Fruit fly (Drosophila melanogaster) whole organism, wandering third instar larva: ENCODE results near the gene Kyat.

ENCODE experiments used
- Dif ChIP-seq: fragments of 200-275, 200-300 bp; sonication (Bioruptor generic); optimal IDR thresholded peaks from 2 replicates; lab custom pipeline; 2018; ENCODE audit warnings: missing biosample characterization, missing genetic modification characterization; ENCODE audit not compliant: partially characterized antibody
- Hr78 ChIP-seq: fragments of >200 bp; optimal IDR thresholded peaks from 2 replicates; lab custom pipeline; 2017; ENCODE audit warnings: missing biosample characterization, missing genetic modification characterization
- pan ChIP-seq: fragments of >200 bp; optimal IDR thresholded peaks from 2 replicates; lab custom pipeline; 2017
- tai ChIP-seq: sonication (Bioruptor generic); optimal IDR thresholded peaks from 2 replicates; lab custom pipeline; 2016; ENCODE audit warnings: missing biosample characterization, missing genetic modification characterization

DNA sequence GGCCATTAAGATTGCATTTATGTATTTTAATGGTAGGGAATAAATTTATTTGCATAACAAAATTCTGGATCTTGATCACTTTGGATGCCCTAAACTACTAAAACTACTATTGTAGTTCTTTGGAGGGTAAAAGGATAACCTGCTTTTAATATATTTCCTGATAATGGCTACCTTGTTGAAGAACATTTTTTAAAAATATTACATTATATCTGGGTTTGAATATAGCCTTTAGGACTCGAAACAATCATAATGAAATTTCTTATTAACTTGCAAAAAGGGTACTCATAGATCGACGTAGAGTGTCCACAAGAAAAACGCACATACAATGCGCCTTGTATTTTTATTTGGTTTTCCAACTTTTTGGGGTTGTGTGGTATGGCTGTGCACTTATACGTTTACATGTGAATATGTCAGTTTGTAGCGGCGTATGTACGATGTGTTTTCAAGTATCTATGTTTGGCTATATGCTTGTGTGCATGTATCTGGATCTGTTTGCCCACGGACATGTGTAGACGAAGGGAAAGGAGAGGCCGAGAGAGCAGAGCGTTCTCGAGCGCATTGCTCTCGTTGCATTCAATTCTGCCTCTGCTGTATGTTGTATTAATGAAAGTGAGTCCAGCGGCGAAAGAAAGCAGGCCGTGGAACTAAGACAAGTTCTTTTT lies 42.8 kb downstream of the Kyat start:
- TF ChIP-seq tai (GFP tag; lab: Kevin White, UChicago): peak; percentile 50
- TF ChIP-seq Hr78: no peak
- peak; percentile 80 for TF ChIP-seq Dif (GFP tag; lab: Kevin White, UChicago)
- no peak for TF ChIP-seq pan
